Fruit fly (Drosophila melanogaster): ENCODE results near the gene NijA.

DNA sequence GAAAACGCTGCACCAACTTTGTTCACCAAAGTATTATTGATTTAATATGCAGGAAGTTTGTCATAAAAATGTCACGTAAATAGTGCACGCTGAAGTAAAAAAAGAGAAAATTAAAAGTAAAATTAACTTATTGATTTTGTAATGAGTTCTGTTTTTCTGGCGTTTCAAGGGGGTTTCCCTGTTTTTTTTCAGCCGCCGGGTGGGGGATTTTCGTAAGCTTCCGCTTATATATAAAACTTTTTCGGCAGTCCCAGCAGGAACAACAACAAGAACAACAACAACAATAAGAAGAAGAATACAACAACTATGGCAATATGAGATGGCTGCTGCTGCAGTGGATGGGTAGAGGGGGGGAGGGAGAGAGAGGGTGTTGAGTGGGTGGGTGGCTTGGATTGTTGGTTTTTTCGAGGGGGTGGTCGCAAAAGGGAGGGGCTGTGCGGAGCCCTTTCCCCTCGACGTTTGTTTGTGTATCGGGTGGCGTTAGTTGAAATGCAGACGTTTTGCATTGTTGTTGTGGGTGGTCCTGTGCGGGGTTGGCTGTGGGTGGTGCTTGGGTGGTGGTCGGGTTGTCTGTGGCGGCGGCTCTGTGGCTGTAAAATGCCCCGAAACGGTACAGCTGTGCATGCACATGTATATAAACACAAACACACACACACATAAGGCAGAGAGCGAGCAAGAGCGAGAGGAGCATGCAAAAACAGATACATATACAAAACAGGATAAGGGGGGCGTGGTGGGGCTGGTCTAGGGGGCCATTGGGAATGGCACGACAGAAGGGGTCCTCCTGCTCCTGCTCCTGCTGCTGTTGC lies 26.9 kb downstream of the NijA start:
- TF ChIP-seq CG8478 (optimal IDR thresholded peaks at IDR 0.05) (no peak), CTCF (optimal IDR thresholded peaks at IDR 0.05) (no peak)
